Worm (Caenorhabditis elegans) whole organism, L2 larva: ENCODE measurements around the gene cdd-1.

Experiments
- blmp-1 ChIP-seq: sonication (generic microtip); optimal IDR thresholded peaks from 2 replicates; lab custom pipeline; 2017; ENCODE audit warnings: missing genetic modification characterization, mild to moderate bottlenecking, missing compliant biosample characterization, antibody characterized with exemption, moderate library complexity; ENCODE audit not compliant: insufficient read depth
- ceh-16 ChIP-seq: fragments of 150-350 bp; optimal IDR thresholded peaks from 2 replicates; lab custom pipeline; 2014; ENCODE audit warnings: missing biosample characterization, missing genetic modification characterization
- ceh-82 ChIP-seq: fragments of 150-350 bp; optimal IDR thresholded peaks from 2 replicates; lab custom pipeline; 2014; ENCODE audit warnings: missing biosample characterization, missing genetic modification characterization
- lsy-2 ChIP-seq, 2 experiments: fragments of 150-350 bp in 1 of 2; sonication (generic microtip) in 1 of 2; optimal IDR thresholded peaks; 2 replicates each; lab custom pipeline; 2014 to 2017; ENCODE audit warnings: missing biosample characterization in 2 of 2, missing genetic modification characterization in 2 of 2
- skn-1 ChIP-seq: sonication (generic microtip); optimal IDR thresholded peaks from 2 replicates; lab custom pipeline; 2017; ENCODE audit warnings: missing biosample characterization, missing genetic modification characterization
- snpc-4 ChIP-seq: fragments of 150-350 bp; optimal IDR thresholded peaks from 2 replicates; lab custom pipeline; 2014; ENCODE audit warnings: missing biosample characterization, missing genetic modification characterization
- zag-1 ChIP-seq: fragments of 150-350 bp; optimal IDR thresholded peaks from 2 replicates; lab custom pipeline; 2014; ENCODE audit warnings: missing biosample characterization, missing genetic modification characterization

- TF ChIP-seq zag-1 (tag; lab: Kevin White, UChicago) = no peak
- TF ChIP-seq ceh-16 (tag; lab: Kevin White, UChicago) = no peak
- TF ChIP-seq ceh-82 = no peak
- no peak for TF ChIP-seq snpc-4
- TF ChIP-seq lsy-2 (tag; optimal IDR thresholded peaks at IDR 0.05; lab: Kevin White, UChicago) = no peak
- no peak for TF ChIP-seq skn-1 (tag; lab: Kevin White, UChicago)
- TF ChIP-seq blmp-1 = no peak
These were observed 27.7 kb upstream of the cdd-1 start for ce11 chrX:8238639-8239055.
